Worm (Caenorhabditis elegans) whole organism, L1 larva: ENCODE results near the gene znfx-1.

Experiments used
- C04F5.9 ChIP-seq: sonication (generic microtip); optimal IDR thresholded peaks from 2 replicates; lab custom pipeline; 2016; ENCODE audit warnings: missing genetic modification characterization, missing compliant biosample characterization
- C16A3.4 ChIP-seq: fragments of 150-350 bp; optimal IDR thresholded peaks from 2 replicates; lab custom pipeline; 2014; ENCODE audit warnings: missing biosample characterization, missing genetic modification characterization
- C34B4.2 ChIP-seq: sonication (generic microtip); optimal IDR thresholded peaks from 2 replicates; lab custom pipeline; 2017; ENCODE audit warnings: mild to moderate bottlenecking, missing genetic modification characterization, missing compliant biosample characterization
- F16B12.6 ChIP-seq: fragments of 150-350 bp; optimal IDR thresholded peaks from 2 replicates; lab custom pipeline; 2014; ENCODE audit warnings: missing biosample characterization, missing genetic modification characterization
- Y116A8C.19 ChIP-seq: sonication (generic microtip); optimal IDR thresholded peaks from 2 replicates; lab custom pipeline; 2016; ENCODE audit warnings: missing compliant biosample characterization, missing genetic modification characterization, borderline replicate concordance
- alr-1 ChIP-seq: fragments of 200-800 bp; sonication (Bioruptor generic); optimal IDR thresholded peaks from 2 replicates; lab custom pipeline; 2018; ENCODE audit warnings: borderline replicate concordance, mild to moderate bottlenecking, missing genetic modification characterization, missing compliant biosample characterization
- blmp-1 ChIP-seq: fragments of 150-350 bp; optimal IDR thresholded peaks from 2 replicates; lab custom pipeline; 2014; ENCODE audit warnings: missing biosample characterization, missing genetic modification characterization
- ceh-63 ChIP-seq: fragments of 200-800 bp; sonication (Bioruptor generic); optimal IDR thresholded peaks from 2 replicates; lab custom pipeline; 2018; ENCODE audit warnings: mild to moderate bottlenecking, missing genetic modification characterization, missing compliant biosample characterization
- ceh-82 ChIP-seq, 3 experiments: fragments of 150-350 bp in 1 of 3; sonication (generic microtip) in 2 of 3; optimal IDR thresholded peaks; 2 replicates each; lab custom pipeline; 2014 to 2017; ENCODE audit warnings: missing biosample characterization in 3 of 3, missing genetic modification characterization in 3 of 3
- ceh-88 ChIP-seq: fragments of 200-800 bp; sonication (Bioruptor generic); IDR thresholded peaks from 2 replicates; pipeline ENCODE4 v1.3.6; 2022; ENCODE audit warnings: missing genetic modification characterization, missing compliant biosample characterization
- ces-1 ChIP-seq: fragments of 150-350 bp; optimal IDR thresholded peaks from 2 replicates; lab custom pipeline; 2014; ENCODE audit warnings: missing biosample characterization, missing genetic modification reagents, missing genetic modification characterization
- dsc-1 ChIP-seq: sonication (generic microtip); optimal IDR thresholded peaks from 2 replicates; lab custom pipeline; 2016; ENCODE audit warnings: mild to moderate bottlenecking, missing genetic modification characterization, missing compliant biosample characterization
- efl-1 ChIP-seq, 4 experiments: fragments of 150-350 bp; optimal IDR thresholded peaks in 3 of 4; peaks in 1 of 4; 1 replicate in 1 of 4; 2 replicates in 3 of 4; lab custom pipeline; 2014; ENCODE audit warnings: missing biosample characterization in 2 of 4, missing genetic modification characterization in 2 of 4, missing genetic modification reagents in 2 of 4
- egl-27 ChIP-seq, 2 experiments: fragments of 150-350 bp in 1 of 2; sonication (generic microtip); optimal IDR thresholded peaks; 3 replicates each; lab custom pipeline; 2017 to 2018; ENCODE audit warnings: missing biosample characterization in 2 of 2, missing genetic modification characterization in 2 of 2, missing genetic modification reagents in 2 of 2
- elt-2 ChIP-seq: sonication (generic microtip); optimal IDR thresholded peaks from 2 replicates; lab custom pipeline; 2016; ENCODE audit warnings: missing genetic modification characterization, mild to moderate bottlenecking, inconsistent platforms, missing compliant biosample characterization, missing genetic modification reagents
- elt-3 ChIP-seq, 6 experiments: fragments of 150-350 bp in 1 of 6; sonication (generic microtip); optimal IDR thresholded peaks; 2 replicates each; lab custom pipeline; 2017 to 2018; ENCODE audit warnings: missing biosample characterization in 6 of 6, missing genetic modification characterization in 6 of 6, inconsistent platforms in 1 of 6
- ets-5 ChIP-seq: fragments of 200-800 bp; sonication (Bioruptor generic); IDR thresholded peaks from 2 replicates; pipeline ENCODE4 v1.3.6; 2022; ENCODE audit warnings: missing genetic modification characterization, missing compliant biosample characterization
- fkh-10 ChIP-seq: sonication (generic microtip); optimal IDR thresholded peaks from 2 replicates; lab custom pipeline; 2017; ENCODE audit warnings: missing biosample characterization, missing genetic modification reagents, missing genetic modification characterization
- hlh-17 ChIP-seq: fragments of 200-800 bp; sonication (Bioruptor generic); optimal IDR thresholded peaks from 2 replicates; lab custom pipeline; 2018; ENCODE audit warnings: missing genetic modification characterization, mild to moderate bottlenecking, missing compliant biosample characterization, moderate library complexity, borderline replicate concordance
- hlh-4 ChIP-seq: sonication (generic microtip); optimal IDR thresholded peaks from 2 replicates; lab custom pipeline; 2016; ENCODE audit warnings: mild to moderate bottlenecking, missing genetic modification characterization, missing compliant biosample characterization
- isw-1 ChIP-seq: fragments of 200-800 bp; sonication (Bioruptor generic); IDR thresholded peaks from 2 replicates; pipeline ENCODE4 v1.3.6; 2022; ENCODE audit warnings: missing genetic modification characterization, missing compliant biosample characterization
- lin-13 ChIP-seq: fragments of 150-350 bp; optimal IDR thresholded peaks from 2 replicates; lab custom pipeline; 2014; ENCODE audit warnings: missing biosample characterization, missing genetic modification reagents, missing genetic modification characterization
- lin-14 ChIP-seq: fragments of 200-800 bp; sonication (Bioruptor generic); optimal IDR thresholded peaks from 2 replicates; lab custom pipeline; 2018; ENCODE audit warnings: mild to moderate bottlenecking, missing genetic modification characterization, moderate library complexity, missing compliant biosample characterization
- lin-15B ChIP-seq: fragments of 150-350 bp; sonication (generic microtip); optimal IDR thresholded peaks from 3 replicates; lab custom pipeline; 2014; ENCODE audit warnings: missing biosample characterization, missing genetic modification characterization
- lin-35 ChIP-seq, 2 experiments: fragments of 150-350 bp; optimal IDR thresholded peaks; 2 replicates each; lab custom pipeline; 2014; ENCODE audit warnings: missing biosample characterization in 2 of 2, missing genetic modification characterization in 2 of 2, missing genetic modification reagents in 2 of 2
- lsy-2 ChIP-seq, 2 experiments: fragments of 150-350 bp; optimal IDR thresholded peaks; 2 replicates each; lab custom pipeline; 2014; ENCODE audit warnings: missing biosample characterization in 2 of 2, missing genetic modification characterization in 2 of 2
- mab-9 ChIP-seq: fragments of 200-800 bp; sonication (Bioruptor generic); IDR thresholded peaks from 2 replicates; pipeline ENCODE4 v1.3.6; 2022; ENCODE audit warnings: missing genetic modification reagents, missing genetic modification characterization, missing compliant biosample characterization
- mep-1 ChIP-seq: fragments of 150-350 bp; optimal IDR thresholded peaks from 2 replicates; lab custom pipeline; 2014; ENCODE audit warnings: missing biosample characterization, missing genetic modification characterization
- nhr-11 ChIP-seq: fragments of 150-350 bp; optimal IDR thresholded peaks from 2 replicates; lab custom pipeline; 2014; ENCODE audit warnings: missing biosample characterization, missing genetic modification characterization
- nhr-12 ChIP-seq: sonication (generic microtip); optimal IDR thresholded peaks from 2 replicates; lab custom pipeline; 2017; ENCODE audit warnings: missing biosample characterization, missing genetic modification characterization
- nhr-19 ChIP-seq: fragments of 200-800 bp; sonication (Bioruptor generic); conservative IDR thresholded peaks from 2 replicates; pipeline ENCODE4 v1.3.6; 2022; ENCODE audit warnings: missing genetic modification characterization, missing compliant biosample characterization
- nhr-20 ChIP-seq: sonication (generic microtip); optimal IDR thresholded peaks from 2 replicates; lab custom pipeline; 2016; ENCODE audit warnings: mild to moderate bottlenecking, missing genetic modification characterization, missing compliant biosample characterization
- nhr-237 ChIP-seq: fragments of 150-350 bp; optimal IDR thresholded peaks from 2 replicates; lab custom pipeline; 2014; ENCODE audit warnings: missing biosample characterization, missing genetic modification characterization
- nhr-47 ChIP-seq: sonication (generic microtip); optimal IDR thresholded peaks from 2 replicates; lab custom pipeline; 2016; ENCODE audit warnings: mild to moderate bottlenecking, missing genetic modification characterization, moderate library complexity, missing compliant biosample characterization
- nhr-77 ChIP-seq: fragments of 150-350 bp; optimal IDR thresholded peaks from 2 replicates; lab custom pipeline; 2014; ENCODE audit warnings: missing biosample characterization, missing genetic modification characterization
- nhr-84 ChIP-seq: sonication (generic microtip); optimal IDR thresholded peaks from 2 replicates; lab custom pipeline; 2017; ENCODE audit warnings: missing biosample characterization, missing genetic modification characterization
- nhr-85 ChIP-seq: sonication (generic microtip); peaks from one replicate; lab custom pipeline; 2016; ENCODE audit warnings: missing genetic modification characterization, inconsistent platforms, missing compliant biosample characterization
- pag-3 ChIP-seq: sonication (generic microtip); optimal IDR thresholded peaks from 2 replicates; lab custom pipeline; 2017; ENCODE audit warnings: missing genetic modification characterization, mild to moderate bottlenecking, missing compliant biosample characterization, antibody characterized with exemption, borderline replicate concordance; ENCODE audit not compliant: insufficient read depth
- pax-3 ChIP-seq: fragments of 200-800 bp; sonication (Bioruptor generic); optimal IDR thresholded peaks from 2 replicates; lab custom pipeline; 2018; ENCODE audit warnings: mild to moderate bottlenecking, missing genetic modification characterization, moderate library complexity, missing compliant biosample characterization
- pqm-1 ChIP-seq: sonication (generic microtip); optimal IDR thresholded peaks from 3 replicates; lab custom pipeline; 2017; ENCODE audit warnings: missing biosample characterization, missing genetic modification characterization
- rnt-1 ChIP-seq: sonication (generic microtip); optimal IDR thresholded peaks from 2 replicates; lab custom pipeline; 2016; ENCODE audit warnings: mild to moderate bottlenecking, missing genetic modification characterization, moderate library complexity, missing compliant biosample characterization
- snu-23 ChIP-seq: sonication (generic microtip); optimal IDR thresholded peaks from 2 replicates; lab custom pipeline; 2016; ENCODE audit warnings: missing genetic modification characterization, missing compliant biosample characterization
- sox-4 ChIP-seq: sonication (generic microtip); optimal IDR thresholded peaks from 2 replicates; lab custom pipeline; 2016; ENCODE audit warnings: missing genetic modification characterization, missing compliant biosample characterization
- sup-37 ChIP-seq: fragments of 200-800 bp; sonication (Bioruptor generic); optimal IDR thresholded peaks from 2 replicates; lab custom pipeline; 2018; ENCODE audit warnings: mild to moderate bottlenecking, missing genetic modification characterization, missing compliant biosample characterization
- swsn-7 ChIP-seq: sonication (generic microtip); optimal IDR thresholded peaks from 2 replicates; lab custom pipeline; 2016; ENCODE audit warnings: missing genetic modification characterization, missing compliant biosample characterization
- tbx-2 ChIP-seq: sonication (generic microtip); optimal IDR thresholded peaks from 2 replicates; lab custom pipeline; 2016; ENCODE audit warnings: missing genetic modification characterization, missing compliant biosample characterization
- unc-130 ChIP-seq: fragments of 150-350 bp; optimal IDR thresholded peaks from 2 replicates; lab custom pipeline; 2017; ENCODE audit warnings: missing biosample characterization, missing genetic modification characterization, inconsistent platforms
- vab-15 ChIP-seq: sonication (generic microtip); optimal IDR thresholded peaks from 2 replicates; lab custom pipeline; 2017; ENCODE audit warnings: missing genotype, mild to moderate bottlenecking, missing genetic modification characterization, missing compliant biosample characterization
- xbp-1 ChIP-seq: sonication (generic microtip); optimal IDR thresholded peaks from 2 replicates; lab custom pipeline; 2016; ENCODE audit warnings: missing genetic modification characterization, missing compliant biosample characterization
- zip-4 ChIP-seq: fragments of 200-800 bp; sonication (Bioruptor generic); optimal IDR thresholded peaks from 2 replicates; lab custom pipeline; 2018; ENCODE audit warnings: mild to moderate bottlenecking, missing genetic modification characterization, moderate library complexity, missing compliant biosample characterization

The znfx-1 gene

DNA sequence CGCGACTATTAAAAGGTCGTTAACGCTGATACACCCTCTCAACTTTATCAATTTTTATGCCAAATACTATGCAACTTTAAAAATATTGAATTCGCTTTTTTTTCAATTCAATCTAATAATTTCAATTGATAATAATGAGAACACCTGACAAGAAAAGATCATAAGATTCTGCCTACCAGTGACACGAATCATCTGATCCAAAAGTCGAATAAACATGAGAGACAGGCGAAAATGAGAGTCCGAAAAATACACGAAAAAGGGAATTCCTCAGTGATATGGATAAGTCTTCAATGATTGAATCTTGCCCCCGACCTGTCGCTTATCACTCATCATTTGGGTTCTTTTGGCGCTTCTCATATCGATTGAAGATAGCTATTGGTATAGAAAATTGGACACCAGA lies 28.2 kb downstream of the znfx-1 start:
- TF ChIP-seq F16B12.6 (no peak), dsc-1 (no peak), egl-27 (tag; optimal IDR thresholded peaks at IDR 0.05; lab: Kevin White, UChicago) (no peak), lin-35 (GFP tag; optimal IDR thresholded peaks at IDR 0.05; lab: Kevin White, UChicago) (peak in 1 of 2 experiments; percentile 11), unc-130 (tag; lab: Kevin White, UChicago) (no peak), Y116A8C.19 (no peak), lin-14 (GFP tag; lab: Kevin White, UChicago) (no peak), swsn-7 (tag; lab: Kevin White, UChicago) (no peak), C04F5.9 (no peak), ces-1 (GFP tag; lab: Kevin White, UChicago) (no peak), xbp-1 (tag; lab: Kevin White, UChicago) (no peak), elt-2 (tag; lab: Kevin White, UChicago) (no peak), pag-3 (tag; lab: Kevin White, UChicago) (no peak), pax-3 (tag; lab: Kevin White, UChicago) (no peak), efl-1 (optimal IDR thresholded peaks at IDR 0.05; lab: Kevin White, UChicago) (no peak), efl-1 (GFP tag; optimal IDR thresholded peaks at IDR 0.05 in 1 of 2; lab: Kevin White, UChicago) (peak in 1 of 2 experiments; percentile 64), nhr-12 (tag; lab: Kevin White, UChicago) (no peak), hlh-17 (GFP tag; lab: Kevin White, UChicago) (no peak), lsy-2 (tag; optimal IDR thresholded peaks at IDR 0.05; lab: Kevin White, UChicago) (no peak), lin-13 (GFP tag; lab: Kevin White, UChicago) (no peak), snu-23 (no peak), mab-9 (GFP tag; lab: Robert Waterston, UW) (no peak), nhr-77 (tag; lab: Kevin White, UChicago) (no peak), nhr-20 (tag; lab: Kevin White, UChicago) (peak; percentile 13), blmp-1 (tag; lab: Kevin White, UChicago) (peak; percentile 87), nhr-84 (no peak), mep-1 (tag; lab: Kevin White, UChicago) (no peak), fkh-10 (GFP tag; lab: Kevin White, UChicago) (no peak), sox-4 (tag; lab: Kevin White, UChicago) (no peak), lin-15B (tag; lab: Kevin White, UChicago) (no peak), ceh-82 (tag; optimal IDR thresholded peaks at IDR 0.05; lab: Kevin White, UChicago) (no peak), elt-3 (tag; optimal IDR thresholded peaks at IDR 0.05; lab: Kevin White, UChicago) (peak in 1 of 6 experiments; percentile 26), tbx-2 (tag; lab: Kevin White, UChicago) (no peak), nhr-85 (tag; lab: Kevin White, UChicago) (peak; percentile 46), nhr-47 (tag; lab: Kevin White, UChicago) (no peak)

ce11 chrII:9242804-9243203 lies 29.3 kb downstream of the znfx-1 start:
- TF ChIP-seq isw-1 (GFP tag; lab: Robert Waterston, UW) (peak; percentile 49; the same call in 1 of the 2 replicates), ces-1 (GFP tag; lab: Kevin White, UChicago) (no peak), nhr-19 (GFP tag; lab: Robert Waterston, UW) (peak; percentile 41; the same call in 1 of the 2 replicates), ceh-63 (GFP tag; lab: Kevin White, UChicago) (no peak), vab-15 (tag; lab: Kevin White, UChicago) (no peak), pqm-1 (tag; lab: Kevin White, UChicago) (no peak), unc-130 (tag; lab: Kevin White, UChicago) (peak; percentile 49), C34B4.2 (tag; lab: Kevin White, UChicago) (no peak), sup-37 (GFP tag; lab: Kevin White, UChicago) (no peak), nhr-237 (peak; percentile 14), C16A3.4 (tag; lab: Kevin White, UChicago) (no peak), rnt-1 (tag; lab: Kevin White, UChicago) (peak; percentile 54), zip-4 (GFP tag; lab: Kevin White, UChicago) (no peak), nhr-11 (tag; lab: Kevin White, UChicago) (no peak), snu-23 (peak; percentile 69), hlh-4 (tag; lab: Kevin White, UChicago) (no peak), sox-4 (tag; lab: Kevin White, UChicago) (no peak), ceh-88 (GFP tag; lab: Robert Waterston, UW) (peak; percentile 48), ets-5 (GFP tag; lab: Robert Waterston, UW) (no peak), pax-3 (tag; lab: Kevin White, UChicago) (no peak), elt-2 (tag; lab: Kevin White, UChicago) (no peak), lin-15B (tag; lab: Kevin White, UChicago) (peak; percentile 41), mep-1 (tag; lab: Kevin White, UChicago) (peak; percentile 68), blmp-1 (tag; lab: Kevin White, UChicago) (peak; percentile 49), alr-1 (tag; lab: Kevin White, UChicago) (no peak), nhr-85 (tag; lab: Kevin White, UChicago) (peak; percentile 75), Y116A8C.19 (no peak)
